Worm (Caenorhabditis elegans) whole organism, young adult: Measurements from ENCODE around the gene nspg-5.

Experiments
- Y56A3A.18 ChIP-seq: fragments of 200-800 bp; sonication (Bioruptor generic); IDR thresholded peaks from 2 replicates; pipeline ENCODE4 v1.3.6; 2022; ENCODE audit warnings: missing genetic modification reagents, missing genetic modification characterization, missing compliant biosample characterization
- ama-1 ChIP-seq, 3 experiments: fragments of 150-350 bp in 1 of 3; sonication (generic microtip) in 2 of 3; optimal IDR thresholded peaks; 2 replicates each; lab custom pipeline; 2014 to 2018; ENCODE audit warnings: missing biosample characterization in 2 of 3, missing genetic modification characterization in 2 of 3, missing genetic modification reagents in 2 of 3
- egrh-3 ChIP-seq: fragments of 200-800 bp; sonication (Bioruptor generic); IDR thresholded peaks from 2 replicates; pipeline ENCODE4 v1.3.6; 2022; ENCODE audit warnings: missing genetic modification reagents, missing genetic modification characterization, missing compliant biosample characterization
- let-607 ChIP-seq, 2 experiments: fragments of 200-800 bp in 1 of 2; sonication (Bioruptor generic) in 1 of 2; sonication (generic microtip) in 1 of 2; optimal IDR thresholded peaks; 2 replicates each; lab custom pipeline; 2016 to 2018; ENCODE audit warnings: mild to moderate bottlenecking in 2 of 2, missing compliant biosample characterization in 2 of 2, missing genetic modification characterization in 2 of 2, moderate library complexity in 2 of 2, missing genotype in 1 of 2
- tlf-1 ChIP-seq: fragments of 200-800 bp; sonication (Bioruptor generic); optimal IDR thresholded peaks from 2 replicates; lab custom pipeline; 2018; ENCODE audit warnings: mild to moderate bottlenecking, missing genetic modification characterization, missing compliant biosample characterization

DNA sequence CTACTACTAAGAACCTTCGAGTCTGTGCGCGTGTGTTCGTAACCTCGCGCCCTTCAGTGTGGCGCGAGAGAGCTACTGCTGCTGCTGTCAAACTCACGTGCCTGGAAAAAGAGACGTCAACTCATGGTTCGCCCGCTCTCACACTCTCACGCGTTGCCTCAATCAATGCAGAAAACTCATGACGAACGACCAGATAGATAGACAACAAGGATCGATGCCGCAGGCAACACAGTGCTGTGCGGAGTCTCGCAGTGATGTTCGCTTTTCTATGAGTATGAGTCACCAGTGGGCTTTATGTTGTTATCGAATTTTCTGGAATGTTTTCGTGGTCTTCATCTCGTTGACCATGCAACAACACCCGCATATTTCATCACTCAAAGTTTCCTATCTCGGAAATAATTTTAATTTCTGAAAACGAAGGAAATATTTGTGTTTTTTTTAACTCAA lies 10.2 kb upstream of the nspg-5 start:
- TF ChIP-seq egrh-3 (peak; percentile 61; the same call in 1 of the 2 replicates), ama-1 (optimal IDR thresholded peaks at IDR 0.05; lab: Kevin White, UChicago) (peak; percentile 68), ama-1 (GFP tag; optimal IDR thresholded peaks at IDR 0.05; lab: Kevin White, UChicago) (no peak), Y56A3A.18 (peak; percentile 35; the same call in 1 of the 2 replicates), let-607 (tag; optimal IDR thresholded peaks at IDR 0.05; lab: Kevin White, UChicago) (peak in 1 of 2 experiments; percentile 41), tlf-1 (GFP tag; lab: Kevin White, UChicago) (peak; percentile 86)
